Worm (Caenorhabditis elegans) whole organism, L2 larva: ENCODE data around the gene D1014.2.

Experiments
- F13H6.1 ChIP-seq: sonication (generic microtip); optimal IDR thresholded peaks from 2 replicates; lab custom pipeline; 2016; ENCODE audit warnings: missing genetic modification characterization, missing compliant biosample characterization
- R02D3.7 ChIP-seq: fragments of 150-350 bp; optimal IDR thresholded peaks from 2 replicates; lab custom pipeline; 2014; ENCODE audit warnings: missing biosample characterization, missing genetic modification characterization
- Y55F3AM.14 ChIP-seq: fragments of 200-800 bp; sonication (Bioruptor generic); optimal IDR thresholded peaks from 2 replicates; lab custom pipeline; 2018; ENCODE audit warnings: mild to moderate bottlenecking, missing genetic modification characterization, missing compliant biosample characterization
- ZK546.5 ChIP-seq: sonication (generic microtip); optimal IDR thresholded peaks from 2 replicates; lab custom pipeline; 2017; ENCODE audit warnings: missing biosample characterization, missing genetic modification characterization
- aly-2 ChIP-seq: fragments of 150-350 bp; optimal IDR thresholded peaks from 2 replicates; lab custom pipeline; 2014; ENCODE audit warnings: missing biosample characterization, missing genetic modification characterization
- blmp-1 ChIP-seq: sonication (generic microtip); optimal IDR thresholded peaks from 2 replicates; lab custom pipeline; 2017; ENCODE audit warnings: missing genetic modification characterization, mild to moderate bottlenecking, missing compliant biosample characterization, antibody characterized with exemption, moderate library complexity; ENCODE audit not compliant: insufficient read depth
- ceh-16 ChIP-seq: fragments of 150-350 bp; optimal IDR thresholded peaks from 2 replicates; lab custom pipeline; 2014; ENCODE audit warnings: missing biosample characterization, missing genetic modification characterization
- ceh-82 ChIP-seq: fragments of 150-350 bp; optimal IDR thresholded peaks from 2 replicates; lab custom pipeline; 2014; ENCODE audit warnings: missing biosample characterization, missing genetic modification characterization
- crh-2 ChIP-seq: sonication (generic microtip); optimal IDR thresholded peaks from 2 replicates; lab custom pipeline; 2017; ENCODE audit warnings: missing biosample characterization, missing genetic modification characterization
- dmd-4 ChIP-seq: sonication (generic microtip); optimal IDR thresholded peaks from 2 replicates; lab custom pipeline; 2017; ENCODE audit warnings: missing biosample characterization, missing genetic modification characterization
- egl-27 ChIP-seq: sonication (generic microtip); optimal IDR thresholded peaks from 3 replicates; lab custom pipeline; 2017; ENCODE audit warnings: missing biosample characterization, missing genetic modification reagents, missing genetic modification characterization
- elt-1 ChIP-seq: fragments of 150-350 bp; optimal IDR thresholded peaks from 2 replicates; lab custom pipeline; 2014; ENCODE audit warnings: missing biosample characterization, missing genetic modification characterization
- elt-3 ChIP-seq: sonication (generic microtip); optimal IDR thresholded peaks from 2 replicates; lab custom pipeline; 2017; ENCODE audit warnings: missing biosample characterization, missing genetic modification characterization
- fos-1 ChIP-seq: fragments of 150-350 bp; optimal IDR thresholded peaks from 2 replicates; lab custom pipeline; 2014; ENCODE audit warnings: missing biosample characterization, missing genetic modification characterization
- gmeb-1 ChIP-seq: fragments of 150-350 bp; optimal IDR thresholded peaks from 2 replicates; lab custom pipeline; 2014; ENCODE audit warnings: missing biosample characterization, missing genetic modification characterization
- lin-11 ChIP-seq: fragments of 150-350 bp; sonication (generic microtip); optimal IDR thresholded peaks from 2 replicates; lab custom pipeline; 2014; ENCODE audit warnings: missing biosample characterization, missing genetic modification characterization, inconsistent platforms, mixed read lengths
- lin-13 ChIP-seq: fragments of 150-350 bp; optimal IDR thresholded peaks from 2 replicates; lab custom pipeline; 2014; ENCODE audit warnings: missing biosample characterization, missing genetic modification reagents, missing genetic modification characterization
- lin-39 ChIP-seq: fragments of 150-350 bp; optimal IDR thresholded peaks from 2 replicates; lab custom pipeline; 2014; ENCODE audit warnings: missing biosample characterization, missing genetic modification reagents, missing genetic modification characterization
- lsy-2 ChIP-seq, 2 experiments: fragments of 150-350 bp in 1 of 2; sonication (generic microtip) in 1 of 2; optimal IDR thresholded peaks; 2 replicates each; lab custom pipeline; 2014 to 2017; ENCODE audit warnings: missing biosample characterization in 2 of 2, missing genetic modification characterization in 2 of 2
- mab-5 ChIP-seq: fragments of 150-350 bp; optimal IDR thresholded peaks from 2 replicates; lab custom pipeline; 2014; ENCODE audit warnings: missing biosample characterization, missing genetic modification characterization
- mbf-1 ChIP-seq: sonication (generic microtip); optimal IDR thresholded peaks from 2 replicates; lab custom pipeline; 2017; ENCODE audit warnings: missing biosample characterization, missing genetic modification characterization
- mdl-1 ChIP-seq, 2 experiments: fragments of 150-350 bp in 1 of 2; sonication (generic microtip) in 1 of 2; optimal IDR thresholded peaks; 2 replicates each; lab custom pipeline; 2017; ENCODE audit warnings: missing biosample characterization in 2 of 2, missing genetic modification characterization in 2 of 2
- nhr-10 ChIP-seq: sonication (generic microtip); optimal IDR thresholded peaks from 2 replicates; lab custom pipeline; 2017; ENCODE audit warnings: missing biosample characterization, missing genetic modification characterization
- nhr-11 ChIP-seq: fragments of 150-350 bp; optimal IDR thresholded peaks from 2 replicates; lab custom pipeline; 2014; ENCODE audit warnings: missing biosample characterization, missing genetic modification characterization
- nhr-12 ChIP-seq: fragments of 150-350 bp; optimal IDR thresholded peaks from 2 replicates; lab custom pipeline; 2014; ENCODE audit warnings: missing biosample characterization, missing genetic modification characterization
- nhr-129 ChIP-seq: fragments of 150-350 bp; optimal IDR thresholded peaks from 2 replicates; lab custom pipeline; 2014; ENCODE audit warnings: missing biosample characterization, missing genetic modification characterization
- nhr-21 ChIP-seq: fragments of 150-350 bp; optimal IDR thresholded peaks from 2 replicates; lab custom pipeline; 2014; ENCODE audit warnings: missing biosample characterization, missing genetic modification characterization
- nhr-237 ChIP-seq: fragments of 150-350 bp; optimal IDR thresholded peaks from 2 replicates; lab custom pipeline; 2014; ENCODE audit warnings: missing biosample characterization, missing genetic modification characterization
- nhr-6 ChIP-seq: fragments of 150-350 bp; optimal IDR thresholded peaks from 2 replicates; lab custom pipeline; 2014; ENCODE audit warnings: missing biosample characterization, missing genetic modification characterization
- sem-4 ChIP-seq: fragments of 150-350 bp; optimal IDR thresholded peaks from 2 replicates; lab custom pipeline; 2014; ENCODE audit warnings: missing biosample characterization, missing genetic modification reagents, missing genetic modification characterization
- skn-1 ChIP-seq: sonication (generic microtip); optimal IDR thresholded peaks from 2 replicates; lab custom pipeline; 2017; ENCODE audit warnings: missing biosample characterization, missing genetic modification characterization
- unc-39 ChIP-seq: fragments of 150-350 bp; optimal IDR thresholded peaks from 2 replicates; lab custom pipeline; 2014; ENCODE audit warnings: missing biosample characterization, missing genetic modification characterization
- unc-55 ChIP-seq: fragments of 150-350 bp; sonication (generic microtip); optimal IDR thresholded peaks from 3 replicates; lab custom pipeline; 2014; ENCODE audit warnings: missing biosample characterization, missing genetic modification reagents, missing genetic modification characterization
- zag-1 ChIP-seq: fragments of 150-350 bp; optimal IDR thresholded peaks from 2 replicates; lab custom pipeline; 2014; ENCODE audit warnings: missing biosample characterization, missing genetic modification characterization
- ztf-1 ChIP-seq: fragments of 200-800 bp; sonication (Bioruptor generic); conservative IDR thresholded peaks from 2 replicates; pipeline ENCODE4 v1.3.6; 2022; ENCODE audit warnings: missing genetic modification characterization, missing compliant biosample characterization
- ztf-11 ChIP-seq: sonication (generic microtip); optimal IDR thresholded peaks from 2 replicates; lab custom pipeline; 2017; ENCODE audit warnings: missing biosample characterization, missing genetic modification characterization

The D1014.2 gene

ce11 chrV:8108670-8109069 lies 35.0 kb upstream of the D1014.2 start, which contains the start of gene myo-5:
Gene myo-5 (plus strand): TSS chrV:8108970.
- no peak for TF ChIP-seq ceh-82 (tag; lab: Kevin White, UChicago)
- no peak for TF ChIP-seq lin-39 (tag; lab: Kevin White, UChicago)
- no peak for TF ChIP-seq mab-5 (tag; lab: Kevin White, UChicago)
- no peak for TF ChIP-seq ZK546.5 (tag; lab: Kevin White, UChicago)
- no peak for TF ChIP-seq unc-39 (tag; lab: Kevin White, UChicago)

ce11 chrV:8110816-8111215 lies 32.9 kb upstream of the D1014.2 start:
- no peak for TF ChIP-seq nhr-11 (tag; lab: Kevin White, UChicago)
- no peak for TF ChIP-seq ceh-16 (tag; lab: Kevin White, UChicago)
- no peak for TF ChIP-seq crh-2 (tag; lab: Kevin White, UChicago)
- no peak for TF ChIP-seq nhr-129 (tag; lab: Kevin White, UChicago)
- TF ChIP-seq F13H6.1 (tag; lab: Kevin White, UChicago), result peak; percentile 11
- no peak for TF ChIP-seq nhr-12 (tag; lab: Kevin White, UChicago)

- TF ChIP-seq ztf-1 (GFP tag; lab: Robert Waterston, UW) (no peak), unc-39 (tag; lab: Kevin White, UChicago) (no peak), mab-5 (tag; lab: Kevin White, UChicago) (no peak), elt-1 (tag; lab: Kevin White, UChicago) (no peak)
Measured at ce11 chrV:8114542-8114941, 29.2 kb upstream of the D1014.2 start.

ce11 chrV:8117964-8118363 lies 25.7 kb upstream of the D1014.2 start, which contains the start of gene D1014.7:
Gene D1014.7 (plus strand): TSS chrV:8118264.
- TF ChIP-seq gmeb-1 (tag; lab: Kevin White, UChicago), result no peak
- no peak for TF ChIP-seq lsy-2 (tag; optimal IDR thresholded peaks at IDR 0.05; lab: Kevin White, UChicago)
- no peak for TF ChIP-seq F13H6.1 (tag; lab: Kevin White, UChicago)
- TF ChIP-seq sem-4 (tag; lab: Kevin White, UChicago), result no peak
- TF ChIP-seq R02D3.7 (tag; lab: Kevin White, UChicago), result no peak
- TF ChIP-seq Y55F3AM.14 (GFP tag; lab: Kevin White, UChicago), result no peak

- TF ChIP-seq lin-11 (no peak), mdl-1 (tag; optimal IDR thresholded peaks at IDR 0.05; lab: Kevin White, UChicago) (no peak), mbf-1 (tag; lab: Kevin White, UChicago) (no peak), elt-1 (tag; lab: Kevin White, UChicago) (no peak), skn-1 (tag; lab: Kevin White, UChicago) (no peak), ztf-1 (GFP tag; lab: Robert Waterston, UW) (no peak), lin-13 (no peak), Y55F3AM.14 (GFP tag; lab: Kevin White, UChicago) (no peak), ceh-16 (tag; lab: Kevin White, UChicago) (no peak), R02D3.7 (tag; lab: Kevin White, UChicago) (no peak), zag-1 (tag; lab: Kevin White, UChicago) (no peak), mab-5 (tag; lab: Kevin White, UChicago) (no peak), fos-1 (no peak), elt-3 (tag; lab: Kevin White, UChicago) (no peak)
Measured at ce11 chrV:8120868-8121267, 22.8 kb upstream of the D1014.2 start, which contains the start of gene D1014.6. Gene D1014.6 (plus strand): TSS chrV:8121168.

ce11 chrV:8123384-8123783 lies 20.3 kb upstream of the D1014.2 start, which contains the start of gene D1014.5:
Gene D1014.5 (plus strand): TSS chrV:8123684.
- TF ChIP-seq dmd-4 (no peak), aly-2 (tag; lab: Kevin White, UChicago) (no peak), lin-39 (tag; lab: Kevin White, UChicago) (no peak), nhr-11 (tag; lab: Kevin White, UChicago) (no peak), mab-5 (tag; lab: Kevin White, UChicago) (no peak), nhr-6 (tag; lab: Kevin White, UChicago) (no peak), nhr-10 (tag; lab: Kevin White, UChicago) (no peak), nhr-237 (tag; lab: Kevin White, UChicago) (no peak), nhr-12 (tag; lab: Kevin White, UChicago) (no peak), elt-1 (tag; lab: Kevin White, UChicago) (no peak), ztf-1 (GFP tag; lab: Robert Waterston, UW) (no peak), blmp-1 (tag; lab: Kevin White, UChicago) (no peak), lsy-2 (tag; optimal IDR thresholded peaks at IDR 0.05; lab: Kevin White, UChicago) (no peak), egl-27 (tag; lab: Kevin White, UChicago) (no peak), ZK546.5 (tag; lab: Kevin White, UChicago) (no peak), nhr-21 (tag; lab: Kevin White, UChicago) (no peak), ztf-11 (no peak), lin-11 (no peak), zag-1 (tag; lab: Kevin White, UChicago) (no peak), unc-55 (GFP tag; lab: Kevin White, UChicago) (no peak)
